Worm (Caenorhabditis elegans) whole organism, mixed stage, embryonic: Measurements from ENCODE around the gene F18A1.7.

ENCODE experiments used
- bed-3 ChIP-seq: fragments of 200-800 bp; sonication (Bioruptor generic); optimal IDR thresholded peaks from 3 replicates; lab custom pipeline; 2018; ENCODE audit warnings: mild to moderate bottlenecking, missing genetic modification characterization, moderate library complexity, missing compliant biosample characterization
- blmp-1 ChIP-seq: fragments of 150-350 bp; optimal IDR thresholded peaks from 2 replicates; lab custom pipeline; 2014; ENCODE audit warnings: missing biosample characterization, missing genetic modification characterization
- ceh-39 ChIP-seq: fragments of 150-350 bp; optimal IDR thresholded peaks from 2 replicates; lab custom pipeline; 2014; ENCODE audit warnings: missing biosample characterization, missing genetic modification characterization
- ceh-83 ChIP-seq: fragments of 200-800 bp; sonication (Bioruptor generic); optimal IDR thresholded peaks from 2 replicates; lab custom pipeline; 2018; ENCODE audit warnings: mild to moderate bottlenecking, missing genetic modification characterization, missing compliant biosample characterization
- ces-1 ChIP-seq: fragments of 150-350 bp; optimal IDR thresholded peaks from 2 replicates; lab custom pipeline; 2014; ENCODE audit warnings: missing biosample characterization, missing genetic modification reagents, missing genetic modification characterization
- cnd-1 ChIP-seq: fragments of 200-800 bp; sonication (Bioruptor generic); optimal IDR thresholded peaks from 2 replicates; lab custom pipeline; 2018; ENCODE audit warnings: mild to moderate bottlenecking, missing genetic modification characterization, missing compliant biosample characterization
- drap-1 ChIP-seq: fragments of 200-800 bp; sonication (Bioruptor generic); optimal IDR thresholded peaks from 3 replicates; lab custom pipeline; 2018; ENCODE audit warnings: mild to moderate bottlenecking, missing genetic modification characterization, missing compliant biosample characterization
- elt-1 ChIP-seq: sonication (generic microtip); optimal IDR thresholded peaks from 2 replicates; lab custom pipeline; 2017; ENCODE audit warnings: missing genetic modification characterization, mild to moderate bottlenecking, missing compliant biosample characterization, antibody characterized with exemption, moderate library complexity, borderline replicate concordance; ENCODE audit not compliant: insufficient read depth
- elt-3 ChIP-seq: fragments of 150-350 bp; optimal IDR thresholded peaks from 2 replicates; lab custom pipeline; 2014; ENCODE audit warnings: missing biosample characterization, missing genetic modification characterization
- flh-1 ChIP-seq: fragments of 200-800 bp; sonication (Bioruptor generic); optimal IDR thresholded peaks from 2 replicates; lab custom pipeline; 2018; ENCODE audit warnings: mild to moderate bottlenecking, missing genetic modification characterization, moderate library complexity, missing compliant biosample characterization
- ham-2 ChIP-seq: fragments of 200-800 bp; sonication (Bioruptor generic); optimal IDR thresholded peaks from 2 replicates; lab custom pipeline; 2018; ENCODE audit warnings: mild to moderate bottlenecking, missing genetic modification characterization, missing compliant biosample characterization
- hlh-1 ChIP-seq: fragments of 150-350 bp; optimal IDR thresholded peaks from 2 replicates; lab custom pipeline; 2014; ENCODE audit warnings: missing biosample characterization, missing genetic modification reagents, missing genetic modification characterization
- lin-13 ChIP-seq: fragments of 150-350 bp; optimal IDR thresholded peaks from 2 replicates; lab custom pipeline; 2014; ENCODE audit warnings: missing biosample characterization, missing genetic modification characterization
- lin-32 ChIP-seq: fragments of 200-800 bp; sonication (Bioruptor generic); optimal IDR thresholded peaks from 2 replicates; lab custom pipeline; 2018; ENCODE audit warnings: mild to moderate bottlenecking, missing genetic modification characterization, missing compliant biosample characterization
- lsy-2 ChIP-seq: fragments of 150-350 bp; optimal IDR thresholded peaks from 2 replicates; lab custom pipeline; 2014; ENCODE audit warnings: missing biosample characterization, missing genetic modification characterization
- mab-5 ChIP-seq: fragments of 150-350 bp; optimal IDR thresholded peaks from 2 replicates; lab custom pipeline; 2014; ENCODE audit warnings: missing biosample characterization, missing genetic modification characterization
- mep-1 ChIP-seq: fragments of 150-350 bp; optimal IDR thresholded peaks from 2 replicates; lab custom pipeline; 2017; ENCODE audit warnings: missing biosample characterization, missing genetic modification reagents, missing genetic modification characterization, inconsistent platforms
- mls-2 ChIP-seq: sonication (generic microtip); optimal IDR thresholded peaks from 2 replicates; lab custom pipeline; 2016; ENCODE audit warnings: mild to moderate bottlenecking, missing genetic modification characterization, moderate library complexity, missing compliant biosample characterization
- nhr-12 ChIP-seq: fragments of 150-350 bp; optimal IDR thresholded peaks from 2 replicates; lab custom pipeline; 2014; ENCODE audit warnings: missing biosample characterization, missing genetic modification characterization
- nhr-2 ChIP-seq: fragments of 150-350 bp; optimal IDR thresholded peaks from 2 replicates; lab custom pipeline; 2014; ENCODE audit warnings: missing biosample characterization, missing genetic modification characterization
- nhr-237 ChIP-seq: fragments of 150-350 bp; optimal IDR thresholded peaks from 2 replicates; lab custom pipeline; 2014; ENCODE audit warnings: missing biosample characterization, missing genetic modification characterization
- nhr-28 ChIP-seq: fragments of 150-350 bp; optimal IDR thresholded peaks from 2 replicates; lab custom pipeline; 2014; ENCODE audit warnings: missing biosample characterization, missing genetic modification characterization
- nhr-76 ChIP-seq: sonication (generic microtip); optimal IDR thresholded peaks from 2 replicates; lab custom pipeline; 2017; ENCODE audit warnings: missing biosample characterization, missing genetic modification characterization
- sem-2 ChIP-seq: fragments of 200-800 bp; sonication (Bioruptor generic); optimal IDR thresholded peaks from 2 replicates; lab custom pipeline; 2018; ENCODE audit warnings: mild to moderate bottlenecking, missing genetic modification characterization, missing compliant biosample characterization
- snpc-4 ChIP-seq: fragments of 150-350 bp; optimal IDR thresholded peaks from 2 replicates; lab custom pipeline; 2014; ENCODE audit warnings: missing biosample characterization, missing genetic modification characterization
- sptf-1 ChIP-seq: sonication (generic microtip); optimal IDR thresholded peaks from 2 replicates; lab custom pipeline; 2017; ENCODE audit warnings: mild to moderate bottlenecking, missing genetic modification characterization, moderate library complexity, missing compliant biosample characterization
- tbx-8 ChIP-seq: fragments of 200-800 bp; sonication (Bioruptor generic); optimal IDR thresholded peaks from 2 replicates; lab custom pipeline; 2018; ENCODE audit warnings: mild to moderate bottlenecking, missing genetic modification characterization, moderate library complexity, missing compliant biosample characterization
- unc-120 ChIP-seq: sonication (generic microtip); optimal IDR thresholded peaks from 2 replicates; lab custom pipeline; 2017; ENCODE audit warnings: missing genetic modification characterization, missing compliant biosample characterization; ENCODE audit not compliant: poor library complexity, severe bottlenecking
- unc-62 ChIP-seq: fragments of 150-350 bp; optimal IDR thresholded peaks from 2 replicates; lab custom pipeline; 2014; ENCODE audit warnings: missing biosample characterization, missing genetic modification reagents, missing genetic modification characterization
- zip-8 ChIP-seq: fragments of 150-350 bp; optimal IDR thresholded peaks from 2 replicates; lab custom pipeline; 2014; ENCODE audit warnings: missing biosample characterization, missing genetic modification characterization
- ztf-11 ChIP-seq: fragments of 150-350 bp; optimal IDR thresholded peaks from 2 replicates; lab custom pipeline; 2014; ENCODE audit warnings: missing biosample characterization, missing genetic modification characterization

F18A1.7 gene

ce11 chrII:7671705-7672104 is 8.2 kb upstream of the F18A1.7 start, which contains the start of gene lir-1:
Gene lir-1 (plus strand): TSS chrII:7672005.
- no peak for TF ChIP-seq blmp-1 (tag; lab: Kevin White, UChicago)
- TF ChIP-seq sem-2: no peak
- no peak for TF ChIP-seq lin-32 (GFP tag; lab: Kevin White, UChicago)
- TF ChIP-seq drap-1 (GFP tag; lab: Kevin White, UChicago): no peak
- no peak for TF ChIP-seq nhr-28
- no peak for TF ChIP-seq cnd-1 (tag; lab: Kevin White, UChicago)
- TF ChIP-seq hlh-1 (tag; lab: Kevin White, UChicago): no peak
- no peak for TF ChIP-seq ces-1 (GFP tag; lab: Kevin White, UChicago)
- no peak for TF ChIP-seq nhr-12 (tag; lab: Kevin White, UChicago)
- no peak for TF ChIP-seq lsy-2 (tag; lab: Kevin White, UChicago)
- TF ChIP-seq ztf-11 (tag; lab: Kevin White, UChicago): no peak
- TF ChIP-seq bed-3: no peak
- TF ChIP-seq lin-13 (tag; lab: Kevin White, UChicago): no peak
- no peak for TF ChIP-seq nhr-237 (tag; lab: Kevin White, UChicago)

ce11 chrII:7670039-7670438 is 6.5 kb upstream of the F18A1.7 start:
- TF ChIP-seq ceh-39 (tag; lab: Kevin White, UChicago): no peak
- TF ChIP-seq ham-2 (GFP tag; lab: Kevin White, UChicago): no peak
- TF ChIP-seq snpc-4: no peak
- TF ChIP-seq elt-3 (tag; lab: Kevin White, UChicago): no peak
- no peak for TF ChIP-seq sptf-1 (tag; lab: Kevin White, UChicago)
- TF ChIP-seq nhr-76 (tag; lab: Kevin White, UChicago): no peak
- no peak for TF ChIP-seq mab-5 (tag; lab: Kevin White, UChicago)
- no peak for TF ChIP-seq nhr-12 (tag; lab: Kevin White, UChicago)
- no peak for TF ChIP-seq ztf-11 (tag; lab: Kevin White, UChicago)
- TF ChIP-seq lin-13 (tag; lab: Kevin White, UChicago): no peak
- no peak for TF ChIP-seq flh-1 (GFP tag; lab: Kevin White, UChicago)

- TF ChIP-seq lin-13 (tag; lab: Kevin White, UChicago): peak; percentile 26
- peak; percentile 62 for TF ChIP-seq ham-2 (GFP tag; lab: Kevin White, UChicago)
- TF ChIP-seq nhr-12 (tag; lab: Kevin White, UChicago): no peak
- TF ChIP-seq ztf-11 (tag; lab: Kevin White, UChicago): no peak
- peak; percentile 63 for TF ChIP-seq ces-1 (GFP tag; lab: Kevin White, UChicago)
- peak; percentile 10 for TF ChIP-seq mls-2 (tag; lab: Kevin White, UChicago)
- TF ChIP-seq mep-1 (tag; lab: Kevin White, UChicago): peak; percentile 41
Observed at ce11 chrII:7669409-7669808, 5.9 kb upstream of the F18A1.7 start.

- TF ChIP-seq lin-32 (GFP tag; lab: Kevin White, UChicago) (no peak), nhr-28 (no peak), unc-120 (tag; lab: Kevin White, UChicago) (no peak)
Observed at ce11 chrII:7666967-7667366, 3.4 kb upstream of the F18A1.7 start, which contains the start of gene lir-2. Gene lir-2 (plus strand): TSS chrII:7667267.

ce11 chrII:7666338-7666737 is 2.8 kb upstream of the F18A1.7 start:
- TF ChIP-seq lin-32 (GFP tag; lab: Kevin White, UChicago) (no peak), sem-2 (no peak), tbx-8 (no peak), lsy-2 (tag; lab: Kevin White, UChicago) (no peak), ceh-39 (tag; lab: Kevin White, UChicago) (no peak), nhr-2 (tag; lab: Kevin White, UChicago) (no peak), zip-8 (tag; lab: Kevin White, UChicago) (no peak)

ce11 chrII:7663028-7663427 is 526 bp downstream of the F18A1.7 start:
- no peak for TF ChIP-seq unc-62
- no peak for TF ChIP-seq ceh-83 (GFP tag; lab: Kevin White, UChicago)
- TF ChIP-seq elt-1 (tag; lab: Kevin White, UChicago): no peak
- TF ChIP-seq sem-2: no peak
